Worm (Caenorhabditis elegans): Measurements from ENCODE around the gene Y94H6A.3.
"Not testable (repeated sequence)": the region's sequence is repeated elsewhere in the genome, so short reads cannot be mapped to it uniquely, and the experiment has no call there.

The Y94H6A.3 gene

ce11 chrIV:2712935-2713334 is 36.6 kb downstream of the Y94H6A.3 start, which contains the start of gene Y94H6A.12:
TSS of gene Y94H6A.12 (minus strand) at chrIV:2713035.
- TF ChIP-seq unc-62 (GFP tag; optimal IDR thresholded peaks at IDR 0.05) = no peak

- TF ChIP-seq unc-62 (GFP tag; optimal IDR thresholded peaks at IDR 0.05) = not testable (repeated sequence)
These were observed 40.2 kb downstream of the Y94H6A.3 start, which contains the start of gene Y94H6A.7 for ce11 chrIV:2716474-2716873. TSS of gene Y94H6A.7 (minus strand) at chrIV:2716574.

ce11 chrIV:2719734-2720133 is 43.4 kb downstream of the Y94H6A.3 start, which contains the start of gene ndua-12:
TSS of gene ndua-12 (minus strand) at chrIV:2719834.
- not testable (repeated sequence) for TF ChIP-seq unc-62 (GFP tag; optimal IDR thresholded peaks at IDR 0.05)

ce11 chrIV:2725784-2726183 is 49.5 kb downstream of the Y94H6A.3 start, which contains the start of gene ubxn-2:
TSS of gene ubxn-2 (minus strand) at chrIV:2725819.
- no peak for TF ChIP-seq unc-62 (GFP tag; optimal IDR thresholded peaks at IDR 0.05)

Measured in whole organism, dauer.